Worm (Caenorhabditis elegans): ENCODE results near the gene T25B9.12.

DNA sequence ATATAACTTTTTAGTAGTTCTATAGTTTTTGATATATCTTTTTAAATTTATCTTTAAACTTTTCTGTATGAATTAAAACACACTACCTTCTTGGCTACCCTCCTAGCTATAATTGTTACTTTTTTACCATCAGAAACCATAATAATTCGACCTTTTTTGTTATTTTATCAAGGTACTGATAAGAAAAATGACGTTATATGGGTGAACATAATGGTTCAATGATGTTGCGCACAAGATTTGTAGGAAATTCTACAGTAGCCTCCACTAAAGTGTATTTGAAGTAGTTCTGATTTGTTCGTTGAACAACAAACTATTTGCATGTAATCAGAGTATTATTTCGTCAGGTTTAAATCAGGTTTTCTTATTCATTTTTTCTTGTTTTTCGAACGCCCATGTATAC is 33.5 kb downstream of the T25B9.12 start:
- TF ChIP-seq nhr-77 (tag; optimal IDR thresholded peaks at IDR 0.05) (no peak), mdl-1 (tag; optimal IDR thresholded peaks at IDR 0.05) (no peak), tbx-2 (tag; optimal IDR thresholded peaks at IDR 0.05) (no peak), pha-4 (tag; optimal IDR thresholded peaks at IDR 0.05) (no peak), snpc-4 (tag; optimal IDR thresholded peaks at IDR 0.05) (no peak), fos-1 (tag; optimal IDR thresholded peaks at IDR 0.05) (no peak), sea-2 (GFP tag; optimal IDR thresholded peaks at IDR 0.05) (no peak), unc-39 (tag; optimal IDR thresholded peaks at IDR 0.05) (no peak)

Data from whole organism, L3 larva.